Worm (Caenorhabditis elegans) whole organism, L2 larva: ENCODE data around the gene K06A4.10.

ENCODE experiments used
- Y55F3AM.14 ChIP-seq: fragments of 200-800 bp; sonication (Bioruptor generic); optimal IDR thresholded peaks from 2 replicates; lab custom pipeline; 2018; ENCODE audit warnings: mild to moderate bottlenecking, missing genetic modification characterization, missing compliant biosample characterization
- mab-5 ChIP-seq: fragments of 150-350 bp; optimal IDR thresholded peaks from 2 replicates; lab custom pipeline; 2014; ENCODE audit warnings: missing biosample characterization, missing genetic modification characterization
- nhr-77 ChIP-seq: fragments of 150-350 bp; optimal IDR thresholded peaks from 2 replicates; lab custom pipeline; 2014; ENCODE audit warnings: missing biosample characterization, missing genetic modification characterization
- sma-9 ChIP-seq, 2 experiments: fragments of 150-350 bp in 1 of 2; sonication (generic microtip) in 1 of 2; optimal IDR thresholded peaks; 2 replicates each; lab custom pipeline; 2014 to 2016; ENCODE audit warnings: missing genetic modification characterization in 2 of 2, mild to moderate bottlenecking in 1 of 2, missing biosample characterization in 1 of 2, missing compliant biosample characterization in 1 of 2, missing genetic modification reagents in 1 of 2, moderate library complexity in 1 of 2
- snpc-4 ChIP-seq: fragments of 150-350 bp; optimal IDR thresholded peaks from 2 replicates; lab custom pipeline; 2014; ENCODE audit warnings: missing biosample characterization, missing genetic modification characterization
- zag-1 ChIP-seq: fragments of 150-350 bp; optimal IDR thresholded peaks from 2 replicates; lab custom pipeline; 2014; ENCODE audit warnings: missing biosample characterization, missing genetic modification characterization
- ztf-1 ChIP-seq: fragments of 200-800 bp; sonication (Bioruptor generic); conservative IDR thresholded peaks from 2 replicates; pipeline ENCODE4 v1.3.6; 2022; ENCODE audit warnings: missing genetic modification characterization, missing compliant biosample characterization

The K06A4.10 gene

DNA sequence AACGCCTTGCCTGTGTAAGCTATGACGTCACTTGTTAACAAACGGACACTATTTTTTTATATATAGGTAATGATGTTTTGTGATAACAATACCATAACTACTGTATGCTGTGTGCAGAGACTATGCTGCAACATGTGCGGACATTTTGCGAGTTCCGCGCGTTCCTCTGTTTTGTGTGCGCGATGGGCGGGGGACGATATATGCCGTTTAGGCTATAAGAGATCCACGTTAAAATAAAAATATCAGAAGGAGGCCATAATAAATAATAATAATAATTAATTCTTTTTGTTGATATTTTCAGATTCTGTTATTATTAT, 49.6 kb downstream of the K06A4.10 start:
- TF ChIP-seq nhr-77 (tag; lab: Kevin White, UChicago) (no peak), ztf-1 (no peak), zag-1 (tag; lab: Kevin White, UChicago) (no peak), sma-9 (GFP tag; optimal IDR thresholded peaks at IDR 0.05; lab: Kevin White, UChicago) (no peak), sma-9 (tag; optimal IDR thresholded peaks at IDR 0.05; lab: Kevin White, UChicago) (no peak), Y55F3AM.14 (GFP tag; lab: Kevin White, UChicago) (no peak), snpc-4 (tag; lab: Kevin White, UChicago) (peak; percentile 7), mab-5 (tag; lab: Kevin White, UChicago) (no peak)
